Fruit fly (Drosophila melanogaster) whole organism, embryonic: ENCODE results near the gene mRpS18B.
A peak's percentile ranks its signal among the peaks of the same experiment; 100 is the strongest.

Experiments used
- Adf1 ChIP-seq: fragments of 200-800 bp; sonication (Bioruptor generic); IDR thresholded peaks from 2 replicates; pipeline ENCODE4 v1.3.6; 2022; ENCODE audit warnings: missing biosample characterization, missing genetic modification characterization
- B-H1 ChIP-seq: fragments of 200-800 bp; sonication (Bioruptor generic); IDR thresholded peaks from 3 replicates; pipeline ENCODE4 v1.3.6; 2022; ENCODE audit warnings: missing biosample characterization, missing genetic modification characterization
- BEAF-32 ChIP-seq: fragments of 200-800 bp; sonication (Bioruptor generic); optimal IDR thresholded peaks from 3 replicates; lab custom pipeline; 2017; ENCODE audit warnings: missing biosample characterization, missing genetic modification characterization, mild to moderate bottlenecking, moderate library complexity, missing genetic modification reagents
- Bdp1 ChIP-seq: fragments of 200-800 bp; sonication (Bioruptor generic); optimal IDR thresholded peaks from 3 replicates; lab custom pipeline; 2016; ENCODE audit warnings: missing biosample characterization, missing genetic modification characterization
- Bgb ChIP-seq: fragments of 200-800 bp; sonication (Bioruptor generic); IDR thresholded peaks from 2 replicates; pipeline ENCODE4 v1.3.6; 2022; ENCODE audit warnings: missing biosample characterization, missing genetic modification characterization; ENCODE audit not compliant: partially characterized antibody
- C15 ChIP-seq: fragments of 200-800 bp; sonication (Bioruptor generic); IDR thresholded peaks from 3 replicates; pipeline ENCODE4 v1.3.6; 2022; ENCODE audit warnings: missing biosample characterization, missing genetic modification characterization
- CG10959 ChIP-seq: fragments of 200-800 bp; sonication (Bioruptor generic); IDR thresholded peaks from 2 replicates; pipeline ENCODE4 v1.3.6; 2022; ENCODE audit warnings: missing biosample characterization, missing genetic modification characterization
- CG12391 ChIP-seq: fragments of 200-800 bp; sonication (Bioruptor generic); optimal IDR thresholded peaks from 3 replicates; lab custom pipeline; 2018; ENCODE audit warnings: missing biosample characterization, mild to moderate bottlenecking, missing genetic modification characterization, moderate library complexity
- CG13123 ChIP-seq: fragments of 200-800 bp; sonication (Bioruptor generic); optimal IDR thresholded peaks from 2 replicates; lab custom pipeline; 2016; ENCODE audit warnings: missing biosample characterization, missing genetic modification characterization
- CG15011 ChIP-seq: fragments of 200-800 bp; sonication (Bioruptor generic); optimal IDR thresholded peaks from 3 replicates; lab custom pipeline; 2018; ENCODE audit warnings: missing biosample characterization, mild to moderate bottlenecking, missing genetic modification characterization
- CG15479 ChIP-seq: fragments of 200-800 bp; sonication (Bioruptor generic); optimal IDR thresholded peaks from 3 replicates; lab custom pipeline; 2019; ENCODE audit warnings: missing biosample characterization, mild to moderate bottlenecking, missing genetic modification characterization, moderate library complexity
- CG1603 ChIP-seq: fragments of 200-800 bp; sonication (Bioruptor generic); optimal IDR thresholded peaks from 2 replicates; lab custom pipeline; 2019; ENCODE audit warnings: missing biosample characterization, mild to moderate bottlenecking, missing genetic modification characterization, moderate library complexity
- CG16815 ChIP-seq: fragments of 200-800 bp; sonication (Bioruptor generic); optimal IDR thresholded peaks from 3 replicates; lab custom pipeline; 2017; ENCODE audit warnings: missing biosample characterization, mild to moderate bottlenecking, missing genetic modification characterization
- CG17186 ChIP-seq: fragments of 200-800 bp; sonication (Bioruptor generic); optimal IDR thresholded peaks from 3 replicates; lab custom pipeline; 2017; ENCODE audit warnings: missing biosample characterization, missing genetic modification reagents, missing genetic modification characterization
- CG17612 ChIP-seq: fragments of 200-800 bp; sonication (Bioruptor generic); IDR thresholded peaks from 2 replicates; pipeline ENCODE4 v1.3.6; 2022; ENCODE audit warnings: missing biosample characterization, missing genetic modification characterization
- CG30431 ChIP-seq: fragments of 200-800 bp; sonication (Bioruptor generic); optimal IDR thresholded peaks from 2 replicates; lab custom pipeline; 2017; ENCODE audit warnings: missing biosample characterization, missing genetic modification characterization
- CG31441 ChIP-seq: fragments of 200-800 bp; sonication (Bioruptor generic); IDR thresholded peaks from 2 replicates; pipeline ENCODE4 v1.3.6; 2022; ENCODE audit warnings: missing biosample characterization, missing genetic modification characterization
- CG33213 ChIP-seq: fragments of 200-800 bp; sonication (Bioruptor generic); optimal IDR thresholded peaks from 3 replicates; lab custom pipeline; 2016; ENCODE audit warnings: missing biosample characterization, missing genetic modification characterization
- CG34376 ChIP-seq: fragments of 200-800 bp; sonication (Bioruptor generic); optimal IDR thresholded peaks from 2 replicates; lab custom pipeline; 2018; ENCODE audit warnings: missing biosample characterization, mild to moderate bottlenecking, missing genetic modification characterization
- CG3838 ChIP-seq: fragments of 200-800 bp; sonication (Bioruptor generic); optimal IDR thresholded peaks from 3 replicates; lab custom pipeline; 2016; ENCODE audit warnings: missing biosample characterization, missing genetic modification characterization
- CG43689 ChIP-seq: fragments of 200-800 bp; sonication (Bioruptor generic); IDR thresholded peaks from 2 replicates; pipeline ENCODE4 v1.3.6; 2022; ENCODE audit warnings: missing biosample characterization, missing genetic modification characterization
- CG4730 ChIP-seq: fragments of 200-800 bp; sonication (Bioruptor generic); IDR thresholded peaks from 2 replicates; pipeline ENCODE4 v1.3.6; 2022; ENCODE audit warnings: missing biosample characterization, missing genetic modification characterization
- CG7556 ChIP-seq: fragments of 200-800 bp; sonication (Bioruptor generic); optimal IDR thresholded peaks from 2 replicates; lab custom pipeline; 2017; ENCODE audit warnings: missing biosample characterization, mild to moderate bottlenecking, missing genetic modification characterization
- CG8924 ChIP-seq: fragments of 200-800 bp; optimal IDR thresholded peaks from 3 replicates; lab custom pipeline; 2019; ENCODE audit warnings: missing biosample characterization, mild to moderate bottlenecking, missing genetic modification characterization, moderate library complexity
- CG9437 ChIP-seq: fragments of 200-800 bp; sonication (Bioruptor generic); optimal IDR thresholded peaks from 2 replicates; lab custom pipeline; 2018; ENCODE audit warnings: missing biosample characterization, mild to moderate bottlenecking, missing genetic modification characterization
- D ChIP-seq, 2 experiments: fragments of 200-800 bp in 1 of 2; fragments of >200 bp in 1 of 2; sonication (Bioruptor generic) in 1 of 2; optimal IDR thresholded peaks; 2 replicates in 1 of 2; 3 replicates in 1 of 2; lab custom pipeline; 2017; ENCODE audit warnings: mild to moderate bottlenecking in 1 of 2, missing biosample characterization in 1 of 2, missing genetic modification characterization in 1 of 2, missing genetic modification reagents in 1 of 2
- Dip2 ChIP-seq: fragments of 200-800 bp; sonication (Bioruptor generic); IDR thresholded peaks from 2 replicates; pipeline ENCODE4 v1.3.6; 2022; ENCODE audit warnings: missing biosample characterization, missing genetic modification characterization
- H2.0 ChIP-seq: fragments of 200-800 bp; sonication (Bioruptor generic); IDR thresholded peaks from 2 replicates; pipeline ENCODE4 v1.3.6; 2022; ENCODE audit warnings: missing biosample characterization, missing genetic modification characterization
- Hey ChIP-seq: fragments of 200-800 bp; sonication (Bioruptor generic); optimal IDR thresholded peaks from 3 replicates; lab custom pipeline; 2018; ENCODE audit warnings: missing biosample characterization, mild to moderate bottlenecking, missing genetic modification characterization
- Hr78 ChIP-seq, 2 experiments: fragments of 200-800 bp in 1 of 2; fragments of >200 bp in 1 of 2; sonication (Bioruptor generic) in 1 of 2; optimal IDR thresholded peaks; 2 replicates each; lab custom pipeline; 2017 to 2019; ENCODE audit warnings: missing biosample characterization in 2 of 2, missing genetic modification characterization in 2 of 2, mild to moderate bottlenecking in 1 of 2, moderate library complexity in 1 of 2
- Max ChIP-seq: fragments of 200-800 bp; sonication (Bioruptor generic); optimal IDR thresholded peaks from 2 replicates; lab custom pipeline; 2016; ENCODE audit warnings: missing biosample characterization, mild to moderate bottlenecking, missing genetic modification characterization
- Nf-YB ChIP-seq: fragments of 200-800 bp; sonication (Bioruptor generic); optimal IDR thresholded peaks from 3 replicates; lab custom pipeline; 2019; ENCODE audit warnings: missing biosample characterization, mild to moderate bottlenecking, missing genetic modification characterization, moderate library complexity
- ara ChIP-seq: fragments of 200-800 bp; sonication (Bioruptor generic); IDR thresholded peaks from 2 replicates; pipeline ENCODE4 v1.3.6; 2022; ENCODE audit warnings: missing biosample characterization, missing genetic modification characterization
- bbx ChIP-seq: fragments of 200-800 bp; sonication (Bioruptor generic); IDR thresholded peaks from 2 replicates; pipeline ENCODE4 v1.3.6; 2022; ENCODE audit warnings: missing biosample characterization, missing genetic modification characterization; ENCODE audit not compliant: partially characterized antibody
- cg ChIP-seq: fragments of 200-800 bp; sonication (Bioruptor generic); optimal IDR thresholded peaks from 3 replicates; lab custom pipeline; 2019; ENCODE audit warnings: missing biosample characterization, mild to moderate bottlenecking, missing genetic modification characterization, moderate library complexity
- chif ChIP-seq, 2 experiments: fragments of 200-800 bp; sonication (Bioruptor generic); optimal IDR thresholded peaks; 3 replicates each; lab custom pipeline; 2016; ENCODE audit warnings: missing biosample characterization in 2 of 2, missing genetic modification characterization in 2 of 2
- ham ChIP-seq: fragments of 200-800 bp; sonication (Bioruptor generic); IDR thresholded peaks from 2 replicates; pipeline ENCODE4 v1.3.6; 2022; ENCODE audit warnings: missing biosample characterization, missing genetic modification characterization
- hkb ChIP-seq, 2 experiments: fragments of 200-800 bp in 1 of 2; fragments of >200 bp in 1 of 2; sonication (Bioruptor generic) in 1 of 2; IDR thresholded peaks in 1 of 2; optimal IDR thresholded peaks in 1 of 2; 2 replicates each; pipeline versions ENCODE4 v1.3.6 to Lab custom; 2017 to 2022; ENCODE audit warnings: missing biosample characterization in 1 of 2, missing genetic modification characterization in 1 of 2
- jumu ChIP-seq: fragments of 200-800 bp; sonication (Bioruptor generic); optimal IDR thresholded peaks from 3 replicates; lab custom pipeline; 2016; ENCODE audit warnings: missing biosample characterization, missing genetic modification characterization
- ken ChIP-seq: fragments of 200-800 bp; sonication (Bioruptor generic); IDR thresholded peaks from 3 replicates; pipeline ENCODE4 v1.3.6; 2022; ENCODE audit warnings: missing biosample characterization, missing genetic modification characterization
- lab ChIP-seq: fragments of 200-800 bp; sonication (Bioruptor generic); optimal IDR thresholded peaks from 3 replicates; lab custom pipeline; 2017; ENCODE audit warnings: missing biosample characterization, missing genetic modification characterization, mild to moderate bottlenecking, moderate library complexity, missing genetic modification reagents
- onecut ChIP-seq: fragments of 200-800 bp; sonication (Bioruptor generic); IDR thresholded peaks from 2 replicates; pipeline ENCODE4 v1.3.6; 2022; ENCODE audit warnings: missing biosample characterization, missing genetic modification characterization
- pan ChIP-seq, 4 experiments: fragments of >200 bp in 3 of 4; fragments of 200-800 bp in 1 of 4; sonication (Bioruptor generic) in 1 of 4; optimal IDR thresholded peaks in 3 of 4; IDR thresholded peaks in 1 of 4; 2 replicates each; pipeline versions ENCODE4 v1.3.6 to Lab custom; 2017 to 2022; ENCODE audit warnings: missing biosample characterization in 2 of 4, missing genetic modification characterization in 2 of 4, mixed read lengths in 1 of 4
- sisA ChIP-seq: fragments of 200-800 bp; sonication (Bioruptor generic); IDR thresholded peaks from 2 replicates; pipeline ENCODE4 v1.3.6; 2022; ENCODE audit warnings: missing biosample characterization, missing genetic modification characterization
- stwl ChIP-seq: fragments of 200-800 bp; sonication (Bioruptor generic); optimal IDR thresholded peaks from 3 replicates; lab custom pipeline; 2018; ENCODE audit warnings: missing biosample characterization, mild to moderate bottlenecking, missing genetic modification characterization, moderate library complexity
- sug ChIP-seq: fragments of 200-800 bp; optimal IDR thresholded peaks from 2 replicates; lab custom pipeline; 2019; ENCODE audit warnings: missing biosample characterization, mild to moderate bottlenecking, missing genetic modification characterization, moderate library complexity
- tio ChIP-seq: fragments of 200-800 bp; sonication (Bioruptor generic); optimal IDR thresholded peaks from 2 replicates; lab custom pipeline; 2017; ENCODE audit warnings: missing biosample characterization, missing genetic modification characterization, inconsistent platforms
- tna ChIP-seq: fragments of 200-800 bp; sonication (Bioruptor generic); IDR thresholded peaks from 2 replicates; pipeline ENCODE4 v1.3.6; 2022; ENCODE audit warnings: missing biosample characterization, missing genetic modification characterization; ENCODE audit not compliant: partially characterized antibody
- vfl ChIP-seq: fragments of 200-800 bp; sonication (Bioruptor generic); optimal IDR thresholded peaks from 2 replicates; lab custom pipeline; 2016; ENCODE audit warnings: missing biosample characterization, missing genetic modification characterization

The mRpS18B gene

dm6 chr2L:20093794-20094193 is 3.3 kb downstream of the mRpS18B start, which contains the start of the genes Taf13 and nesd (continued):
- peak in 1 of 2 experiments; percentile 26 for TF ChIP-seq chif (GFP tag; optimal IDR thresholded peaks at IDR 0.05; lab: Kevin White, UChicago)
- TF ChIP-seq CG3838 (GFP tag; lab: Kevin White, UChicago), result no peak
- no peak for TF ChIP-seq CG16815 (GFP tag; lab: Kevin White, UChicago)
- TF ChIP-seq Bdp1 (GFP tag; lab: Kevin White, UChicago), result peak; percentile 1
- no peak for TF ChIP-seq H2.0 (GFP tag; lab: Robert Waterston, UW)
- TF ChIP-seq CG15479, result peak; percentile 29
- no peak for TF ChIP-seq CG10959 (GFP tag; lab: Robert Waterston, UW)
- TF ChIP-seq CG31441 (GFP tag; lab: Robert Waterston, UW), result peak; percentile 50; the same call in 1 of the 2 replicates
- no peak for TF ChIP-seq CG13123 (GFP tag; lab: Kevin White, UChicago)
- TF ChIP-seq Max, result peak; percentile 64
- TF ChIP-seq BEAF-32, result peak; percentile 85
- no peak for TF ChIP-seq ham (GFP tag; lab: Robert Waterston, UW)
- peak; percentile 71 for TF ChIP-seq CG17186
- no peak for TF ChIP-seq cg (GFP tag; lab: Kevin White, UChicago)
- no peak for TF ChIP-seq C15
- no peak for TF ChIP-seq D (optimal IDR thresholded peaks at IDR 0.05; lab: Kevin White, UChicago)
- no peak for TF ChIP-seq D (GFP tag; optimal IDR thresholded peaks at IDR 0.05; lab: Kevin White, UChicago)
- peak; percentile 19 for TF ChIP-seq CG8924 (tag; lab: Kevin White, UChicago)
- TF ChIP-seq Nf-YB (GFP tag; lab: Kevin White, UChicago), result no peak
- peak; percentile 35 for TF ChIP-seq CG9437
- TF ChIP-seq Hr78 (GFP tag; optimal IDR thresholded peaks at IDR 0.05; lab: Kevin White, UChicago), result no peak
- peak; percentile 53 for TF ChIP-seq Bgb (GFP tag; lab: Robert Waterston, UW)
- peak; percentile 66 for TF ChIP-seq CG12391 (tag; lab: Kevin White, UChicago)
- no peak for TF ChIP-seq CG4730 (GFP tag; lab: Robert Waterston, UW)
- peak; percentile 29 for TF ChIP-seq CG1603 (tag; lab: Kevin White, UChicago)
- TF ChIP-seq pan (optimal IDR thresholded peaks at IDR 0.05; lab: Kevin White, UChicago), result no peak
- no peak for TF ChIP-seq pan (GFP tag; optimal IDR thresholded peaks at IDR 0.05 in 1 of 2, IDR thresholded peaks at IDR 0.05 in 1 of 2)
- no peak for TF ChIP-seq tio (GFP tag; lab: Kevin White, UChicago)
- TF ChIP-seq tna (GFP tag; lab: Robert Waterston, UW), result peak; percentile 52; the same call in 1 of the 2 replicates
- no peak for TF ChIP-seq CG17612 (GFP tag; lab: Robert Waterston, UW)
- no peak for TF ChIP-seq CG43689 (GFP tag; lab: Robert Waterston, UW)
- no peak for TF ChIP-seq onecut (GFP tag; lab: Robert Waterston, UW)
- TF ChIP-seq ken, result no peak
- no peak for TF ChIP-seq vfl
- peak; percentile 37 for TF ChIP-seq jumu (GFP tag; lab: Kevin White, UChicago)
- TF ChIP-seq sisA (GFP tag; lab: Robert Waterston, UW), result no peak
- peak; percentile 1 for TF ChIP-seq CG7556 (GFP tag; lab: Kevin White, UChicago)
- TF ChIP-seq CG30431 (GFP tag; lab: Kevin White, UChicago), result no peak
- TF ChIP-seq stwl (tag; lab: Kevin White, UChicago), result peak; percentile 63
- peak; percentile 18 for TF ChIP-seq CG33213
- no peak for TF ChIP-seq Hey (tag; lab: Kevin White, UChicago)
- TF ChIP-seq ara (GFP tag; lab: Robert Waterston, UW), result no peak
- TF ChIP-seq bbx, result peak; percentile 48
- TF ChIP-seq Adf1 (GFP tag; lab: Robert Waterston, UW), result no peak; the same call in 1 of the 2 replicates
- no peak for TF ChIP-seq CG15011 (GFP tag; lab: Kevin White, UChicago)
- TF ChIP-seq sug (tag; lab: Kevin White, UChicago), result peak; percentile 71
- peak; percentile 20 for TF ChIP-seq lab (GFP tag; lab: Kevin White, UChicago)
- no peak for TF ChIP-seq Dip2 (GFP tag; lab: Robert Waterston, UW)
- TF ChIP-seq hkb (optimal IDR thresholded peaks at IDR 0.05; lab: Kevin White, UChicago), result peak; percentile 82
- TF ChIP-seq hkb (GFP tag; IDR thresholded peaks at IDR 0.05; lab: Robert Waterston, UW), result no peak
- no peak for TF ChIP-seq B-H1 (GFP tag; lab: Robert Waterston, UW)
- TF ChIP-seq CG34376 (GFP tag; lab: Kevin White, UChicago), result peak; percentile 19
